Worm (Caenorhabditis elegans): ENCODE results near the gene lbp-8.

lbp-8 gene

ce11 chrV:13845136-13845535 lies 45.4 kb upstream of the lbp-8 start, which contains the start of gene srx-131:
srx-131 (plus strand) TSS chrV:13845436.
- peak; percentile 33 for TF ChIP-seq aha-1 (tag)
- TF ChIP-seq nhr-77 (tag; optimal IDR thresholded peaks at IDR 0.05): no peak
- TF ChIP-seq unc-130 (GFP tag; optimal IDR thresholded peaks at IDR 0.05): no peak
- TF ChIP-seq D1046.2 (GFP tag; IDR thresholded peaks at IDR 0.05): no peak
- TF ChIP-seq sdz-12 (GFP tag; optimal IDR thresholded peaks at IDR 0.05): no peak

DNA sequence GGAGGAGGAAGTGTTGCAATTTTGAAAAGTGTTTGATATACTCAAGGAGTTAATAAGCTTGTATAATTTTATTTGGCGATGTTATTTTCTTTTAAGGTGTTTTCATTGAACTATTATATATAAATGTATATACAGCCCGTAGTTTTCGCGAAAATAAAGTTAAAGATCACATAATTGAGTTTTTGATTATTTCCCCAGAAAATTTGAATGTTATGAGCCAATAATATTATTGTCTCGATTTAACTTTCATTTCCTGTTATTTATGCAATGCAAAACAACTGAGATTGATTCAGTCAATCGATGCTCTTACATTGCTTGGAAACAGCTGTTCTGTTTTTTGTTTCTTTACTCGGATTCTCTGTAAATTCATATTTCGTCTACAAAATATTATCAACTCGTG lies 42.2 kb upstream of the lbp-8 start, which contains the start of gene srx-133:
srx-133 (plus strand) TSS at position 301 of the 400 bp plus-strand sequence.
- TF ChIP-seq nhr-25 (tag; optimal IDR thresholded peaks at IDR 0.05; ENCODE audit: borderline replicate concordance, insufficient read depth) (no peak), sdz-12 (GFP tag; optimal IDR thresholded peaks at IDR 0.05) (no peak), fos-1 (tag; optimal IDR thresholded peaks at IDR 0.05) (no peak), aha-1 (tag) (peak; percentile 48), cey-2 (tag; optimal IDR thresholded peaks at IDR 0.05; ENCODE audit: borderline replicate concordance, insufficient read depth) (no peak), D1046.2 (GFP tag; IDR thresholded peaks at IDR 0.05) (no peak)

DNA sequence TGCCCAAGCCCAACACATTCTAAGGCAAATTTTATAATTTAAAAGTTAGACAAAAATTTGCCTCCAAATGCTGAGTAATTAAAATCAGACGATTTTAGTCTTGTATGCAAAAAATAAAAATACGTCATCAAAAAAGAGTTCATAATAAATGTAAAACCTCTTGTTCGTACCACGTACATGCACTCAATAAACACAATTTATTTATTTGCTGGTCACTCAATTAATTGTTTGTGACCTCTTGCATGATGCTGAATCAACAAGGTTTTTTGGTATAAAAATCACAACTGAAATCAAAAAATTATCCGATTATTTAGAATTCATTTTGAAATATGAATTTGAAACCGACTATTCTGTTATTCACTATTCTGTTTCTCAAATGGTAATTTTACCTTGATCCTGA lies 40.4 kb upstream of the lbp-8 start, which contains the start of gene hpx-2:
hpx-2 (plus strand) TSS at position 301 of the 400 bp plus-strand sequence.
- TF ChIP-seq set-16 (GFP tag; IDR thresholded peaks at IDR 0.05): no peak

DNA sequence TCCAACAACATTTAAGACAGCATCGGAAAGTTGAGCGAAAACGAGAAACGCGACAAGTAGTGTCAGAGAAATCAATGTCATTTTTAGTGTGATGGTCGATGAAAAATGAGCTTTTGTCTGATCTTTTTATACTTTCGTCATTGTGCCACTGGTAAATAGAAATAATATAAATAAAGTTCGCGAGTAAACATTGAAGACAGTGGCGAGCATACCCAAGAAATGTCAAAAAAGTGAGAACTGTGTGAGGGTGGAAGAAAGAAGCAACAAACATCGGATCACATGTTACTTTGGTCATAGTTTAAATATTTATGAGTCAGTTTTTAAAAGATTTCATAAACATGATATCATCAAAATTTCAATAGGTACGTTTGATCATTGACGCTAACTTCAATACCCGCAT lies 36.3 kb upstream of the lbp-8 start, which contains the start of gene ttr-21:
ttr-21 (minus strand) TSS at position 100 of the 400 bp plus-strand sequence.
- TF ChIP-seq F26F4.8 (GFP tag; conservative IDR thresholded peaks at IDR 0.05): no peak
- TF ChIP-seq php-3 (GFP tag; IDR thresholded peaks at IDR 0.05): no peak
- TF ChIP-seq T20F7.1 (GFP tag; optimal IDR thresholded peaks at IDR 0.05): no peak
- no peak for TF ChIP-seq Y75B8A.6 (GFP tag; IDR thresholded peaks at IDR 0.05)
- no peak for TF ChIP-seq nhr-10 (tag; optimal IDR thresholded peaks at IDR 0.05)

- TF ChIP-seq ztf-11 (tag; optimal IDR thresholded peaks at IDR 0.05) (no peak), nhr-102 (tag; optimal IDR thresholded peaks at IDR 0.05) (no peak)
Measured at ce11 chrV:13856376-13856775, 34.2 kb upstream of the lbp-8 start, which contains the start of gene srx-134. srx-134 (minus strand) TSS chrV:13856476.

- TF ChIP-seq nhr-11 (tag; optimal IDR thresholded peaks at IDR 0.05) (no peak), lim-7 (GFP tag; IDR thresholded peaks at IDR 0.05) (no peak), nhr-25 (tag; optimal IDR thresholded peaks at IDR 0.05; ENCODE audit: borderline replicate concordance, insufficient read depth) (no peak), nhr-102 (tag; optimal IDR thresholded peaks at IDR 0.05) (no peak), T26A8.4 (GFP tag; IDR thresholded peaks at IDR 0.05) (no peak), arid-1 (GFP tag; conservative IDR thresholded peaks at IDR 0.05) (no peak), hlh-30 (tag; optimal IDR thresholded peaks at IDR 0.05; ENCODE audit: insufficient read depth) (no peak), ztf-11 (tag; optimal IDR thresholded peaks at IDR 0.05) (no peak), daf-12 (tag; optimal IDR thresholded peaks at IDR 0.05) (no peak), dmd-9 (GFP tag; IDR thresholded peaks at IDR 0.05) (no peak), Y75B8A.6 (GFP tag; IDR thresholded peaks at IDR 0.05) (no peak), ces-1 (GFP tag; optimal IDR thresholded peaks at IDR 0.05) (no peak), mep-1 (tag; optimal IDR thresholded peaks at IDR 0.05) (no peak), rbr-2 (tag; optimal IDR thresholded peaks at IDR 0.05) (no peak), T20F7.1 (GFP tag; optimal IDR thresholded peaks at IDR 0.05) (no peak), aly-2 (tag; optimal IDR thresholded peaks at IDR 0.05) (no peak), vab-7 (GFP tag; IDR thresholded peaks at IDR 0.05) (no peak), dmd-8 (GFP tag; IDR thresholded peaks at IDR 0.05) (no peak)
Measured at ce11 chrV:13857132-13857531, 33.4 kb upstream of the lbp-8 start, which contains the start of gene srx-136. srx-136 (plus strand) TSS chrV:13857432.

DNA sequence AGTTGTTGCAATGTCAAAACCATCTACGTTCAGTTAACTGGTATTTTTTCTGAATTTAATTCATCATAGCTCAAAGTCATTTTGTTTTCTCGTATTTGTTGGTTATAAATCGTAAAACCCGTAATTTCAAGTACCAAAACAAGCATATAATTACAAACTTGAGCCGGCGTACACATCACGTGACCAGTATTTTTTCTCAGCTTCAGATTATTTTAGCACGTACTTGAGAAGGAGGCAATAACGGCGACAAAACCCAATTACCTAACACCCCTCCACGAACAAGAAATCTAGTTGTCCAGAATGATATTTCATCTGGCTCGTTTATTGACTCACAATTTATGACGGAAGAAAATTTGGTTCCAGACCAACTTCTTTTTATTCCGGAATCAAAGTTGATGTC lies 31.7 kb upstream of the lbp-8 start, which contains the start of gene srx-135:
srx-135 (plus strand) TSS at position 301 of the 400 bp plus-strand sequence.
- TF ChIP-seq unc-62 (GFP tag; optimal IDR thresholded peaks at IDR 0.05 in 1 of 2): no peak
- TF ChIP-seq unc-62 (tag; optimal IDR thresholded peaks at IDR 0.05): no peak
- TF ChIP-seq dpl-1 (GFP tag; optimal IDR thresholded peaks at IDR 0.05): no peak
- TF ChIP-seq mes-2 (tag; optimal IDR thresholded peaks at IDR 0.05; ENCODE audit: poor library complexity, severe bottlenecking): no peak
- TF ChIP-seq R02D3.7 (tag; optimal IDR thresholded peaks at IDR 0.05): no peak
- TF ChIP-seq nhr-76 (tag; optimal IDR thresholded peaks at IDR 0.05): no peak
- no peak for TF ChIP-seq vab-7 (GFP tag; IDR thresholded peaks at IDR 0.05)
- TF ChIP-seq zip-2 (tag; optimal IDR thresholded peaks at IDR 0.05): no peak
- TF ChIP-seq hlh-30 (tag; optimal IDR thresholded peaks at IDR 0.05; ENCODE audit: insufficient read depth): no peak
- TF ChIP-seq nhr-42 (GFP tag; IDR thresholded peaks at IDR 0.05): no peak

Measured in whole organism, L4 larva.